Worm (Caenorhabditis elegans): Measurements from ENCODE around the gene srh-122.

- TF ChIP-seq pha-4 (tag; optimal IDR thresholded peaks at IDR 0.05): no peak
- TF ChIP-seq dve-1 (tag; optimal IDR thresholded peaks at IDR 0.05): no peak
- TF ChIP-seq F13H6.1 (tag; optimal IDR thresholded peaks at IDR 0.05): no peak
- no peak for TF ChIP-seq nhr-11 (tag; optimal IDR thresholded peaks at IDR 0.05)
- no peak for TF ChIP-seq eyg-1 (tag; optimal IDR thresholded peaks at IDR 0.05)
- no peak for TF ChIP-seq ceh-30 (tag; optimal IDR thresholded peaks at IDR 0.05)
- no peak for TF ChIP-seq pqm-1 (tag; optimal IDR thresholded peaks at IDR 0.05)
- no peak for TF ChIP-seq Y22D7AL.16 (tag; optimal IDR thresholded peaks at IDR 0.05)
- TF ChIP-seq dmd-4 (tag; optimal IDR thresholded peaks at IDR 0.05; ENCODE audit: borderline replicate concordance): no peak
- no peak for TF ChIP-seq K02D7.2 (tag; optimal IDR thresholded peaks at IDR 0.05)
- no peak for TF ChIP-seq rnt-1 (tag; optimal IDR thresholded peaks at IDR 0.05)
- no peak for TF ChIP-seq ama-1 (optimal IDR thresholded peaks at IDR 0.05)
Measured at ce11 chrV:15383739-15384138, 5.9 kb upstream of the srh-122 start, which contains the start of gene str-88.
